Worm (Caenorhabditis elegans): Measurements from ENCODE around the gene cnt-1.
A peak's percentile ranks its signal among the peaks of the same experiment; 100 is the strongest.

Gene cnt-1

ce11 chrII:12058298-12058697 is 30.4 kb downstream of the cnt-1 start (continued):
- peak; percentile 8 for TF ChIP-seq fkh-3 (tag; optimal IDR thresholded peaks at IDR 0.05)
- TF ChIP-seq F10E7.11 (tag; optimal IDR thresholded peaks at IDR 0.05): no peak
- no peak for TF ChIP-seq lin-54 (GFP tag; optimal IDR thresholded peaks at IDR 0.05)

ce11 chrII:12056801-12057200 is 31.9 kb downstream of the cnt-1 start:
- TF ChIP-seq Y79H2A.3 (GFP tag; conservative IDR thresholded peaks at IDR 0.05) (0 out of 2 replicates have a peak, but pooled peaks have one; percentile 31), B0336.3 (GFP tag; IDR thresholded peaks at IDR 0.05) (peak; percentile 69; the same call in 1 of the 2 replicates), lin-26 (GFP tag; IDR thresholded peaks at IDR 0.05) (0 out of 2 replicates have a peak, but pooled peaks have one; percentile 17), mel-28 (tag; optimal IDR thresholded peaks at IDR 0.05; ENCODE audit: borderline replicate concordance) (peak; percentile 45), nfyb-1 (GFP tag; IDR thresholded peaks at IDR 0.05) (peak; percentile 48; the same call in 1 of the 2 replicates), egl-18 (GFP tag; IDR thresholded peaks at IDR 0.05) (0 out of 2 replicates have a peak, but pooled peaks have one; percentile 37), dox-1 (GFP tag; IDR thresholded peaks at IDR 0.05) (peak; percentile 39; the same call in 1 of the 2 replicates), F33H1.4 (GFP tag; IDR thresholded peaks at IDR 0.05) (peak; percentile 32), mcd-1 (GFP tag; IDR thresholded peaks at IDR 0.05) (peak; percentile 38; the same call in 1 of the 2 replicates), Y95B8A.8 (GFP tag; IDR thresholded peaks at IDR 0.05) (0 out of 2 replicates have a peak, but pooled peaks have one; percentile 14)

- TF ChIP-seq chd-7 (tag; optimal IDR thresholded peaks at IDR 0.05) (no peak), F33H1.4 (GFP tag; IDR thresholded peaks at IDR 0.05) (no peak), repo-1 (tag; optimal IDR thresholded peaks at IDR 0.05) (peak; percentile 39), cebp-1 (GFP tag; IDR thresholded peaks at IDR 0.05) (no peak), cebp-1 (tag; optimal IDR thresholded peaks at IDR 0.05) (no peak), rpc-1 (optimal IDR thresholded peaks at IDR 0.05) (no peak), rpc-1 (tag; optimal IDR thresholded peaks at IDR 0.05) (no peak), F23B12.7 (tag; optimal IDR thresholded peaks at IDR 0.05; ENCODE audit: insufficient read depth) (no peak), sptf-2 (GFP tag; optimal IDR thresholded peaks at IDR 0.05) (no peak), attf-6 (GFP tag; IDR thresholded peaks at IDR 0.05) (no peak), T07F8.4 (tag; optimal IDR thresholded peaks at IDR 0.05) (no peak), efl-1 (GFP tag; optimal IDR thresholded peaks at IDR 0.05) (no peak), lir-1 (GFP tag; conservative IDR thresholded peaks at IDR 0.05) (no peak), madf-3 (GFP tag; IDR thresholded peaks at IDR 0.05) (no peak), let-526 (GFP tag; IDR thresholded peaks at IDR 0.05) (no peak), ama-1 (optimal IDR thresholded peaks at IDR 0.05) (peak; percentile 50), ama-1 (GFP tag; optimal IDR thresholded peaks at IDR 0.05) (no peak), tbx-9 (tag; optimal IDR thresholded peaks at IDR 0.05; ENCODE audit: borderline replicate concordance) (no peak), aptf-3 (GFP tag; IDR thresholded peaks at IDR 0.05) (no peak), K11D2.4 (GFP tag; IDR thresholded peaks at IDR 0.05) (no peak), fkh-3 (tag; optimal IDR thresholded peaks at IDR 0.05) (no peak), ztf-6 (GFP tag; IDR thresholded peaks at IDR 0.05) (no peak), nhr-80 (tag; optimal IDR thresholded peaks at IDR 0.05) (no peak), die-1 (tag; optimal IDR thresholded peaks at IDR 0.05) (no peak), tbp1 (GFP tag; optimal IDR thresholded peaks at IDR 0.05) (no peak), F37B4.10 (GFP tag; IDR thresholded peaks at IDR 0.05) (no peak), B0035.1 (tag; optimal IDR thresholded peaks at IDR 0.05) (no peak), F57C9.4 (tag; optimal IDR thresholded peaks at IDR 0.05) (no peak), Y67H2A.10 (GFP tag; conservative IDR thresholded peaks at IDR 0.05) (no peak), ekl-4 (GFP tag; IDR thresholded peaks at IDR 0.05) (no peak), C06A6.2 (GFP tag; conservative IDR thresholded peaks at IDR 0.05) (no peak), lin-26 (GFP tag; IDR thresholded peaks at IDR 0.05) (0 out of 2 replicates have a peak, but pooled peaks have one; percentile 24), cebp-2 (GFP tag; IDR thresholded peaks at IDR 0.05) (no peak), rec-8 (tag; optimal IDR thresholded peaks at IDR 0.05) (no peak), rcor-1 (GFP tag; IDR thresholded peaks at IDR 0.05) (no peak), T26A5.8 (tag; optimal IDR thresholded peaks at IDR 0.05) (no peak)
These were observed 33.1 kb downstream of the cnt-1 start for ce11 chrII:12055408-12056140.

Measured in whole organism, young adult.